Worm (Caenorhabditis elegans) whole organism, mixed stage, embryonic: Measurements from ENCODE around the gene ttr-49.

Experiments used
- ham-2 ChIP-seq: fragments of 200-800 bp; sonication (Bioruptor generic); optimal IDR thresholded peaks from 2 replicates; lab custom pipeline; 2018; ENCODE audit warnings: mild to moderate bottlenecking, missing genetic modification characterization, missing compliant biosample characterization
- nhr-12 ChIP-seq: fragments of 150-350 bp; optimal IDR thresholded peaks from 2 replicates; lab custom pipeline; 2014; ENCODE audit warnings: missing biosample characterization, missing genetic modification characterization
- nhr-237 ChIP-seq: fragments of 150-350 bp; optimal IDR thresholded peaks from 2 replicates; lab custom pipeline; 2014; ENCODE audit warnings: missing biosample characterization, missing genetic modification characterization
- nhr-28 ChIP-seq: fragments of 150-350 bp; optimal IDR thresholded peaks from 2 replicates; lab custom pipeline; 2014; ENCODE audit warnings: missing biosample characterization, missing genetic modification characterization
- pha-4 ChIP-seq: fragments of 150-350 bp; optimal IDR thresholded peaks from 2 replicates; lab custom pipeline; 2018; ENCODE audit warnings: missing biosample characterization, missing genetic modification reagents, missing genetic modification characterization
- snpc-4 ChIP-seq: fragments of 150-350 bp; optimal IDR thresholded peaks from 2 replicates; lab custom pipeline; 2014; ENCODE audit warnings: missing biosample characterization, missing genetic modification characterization
- unc-62 ChIP-seq: fragments of 150-350 bp; optimal IDR thresholded peaks from 2 replicates; lab custom pipeline; 2014; ENCODE audit warnings: missing biosample characterization, missing genetic modification reagents, missing genetic modification characterization

DNA sequence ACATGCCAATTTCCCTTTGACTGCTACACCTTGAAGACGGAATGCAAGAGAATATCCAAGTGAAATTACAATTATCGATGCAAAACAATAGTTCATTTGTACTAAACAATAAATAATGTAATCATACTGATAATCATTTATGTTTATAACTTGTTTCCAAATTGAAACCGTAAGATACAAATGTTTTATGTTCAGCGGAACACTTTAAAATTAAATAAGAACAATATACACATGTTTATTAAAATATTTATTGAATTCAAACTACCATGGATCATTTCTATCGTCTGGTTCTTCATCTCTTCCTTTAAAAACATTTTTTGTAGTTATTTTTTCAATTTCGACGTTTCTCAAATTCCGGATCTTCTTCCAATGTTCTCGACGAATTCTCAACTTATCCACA lies 944 bp downstream of the ttr-49 start, which contains the start of gene ttr-40:
- TF ChIP-seq nhr-237 (tag; lab: Kevin White, UChicago) (no peak), nhr-28 (tag; lab: Kevin White, UChicago) (no peak), unc-62 (no peak), pha-4 (tag; lab: Kevin White, UChicago) (no peak), nhr-12 (tag; lab: Kevin White, UChicago) (no peak), snpc-4 (tag; lab: Kevin White, UChicago) (no peak), ham-2 (no peak)
